Worm (Caenorhabditis elegans): ENCODE data around the gene srr-8.

DNA sequence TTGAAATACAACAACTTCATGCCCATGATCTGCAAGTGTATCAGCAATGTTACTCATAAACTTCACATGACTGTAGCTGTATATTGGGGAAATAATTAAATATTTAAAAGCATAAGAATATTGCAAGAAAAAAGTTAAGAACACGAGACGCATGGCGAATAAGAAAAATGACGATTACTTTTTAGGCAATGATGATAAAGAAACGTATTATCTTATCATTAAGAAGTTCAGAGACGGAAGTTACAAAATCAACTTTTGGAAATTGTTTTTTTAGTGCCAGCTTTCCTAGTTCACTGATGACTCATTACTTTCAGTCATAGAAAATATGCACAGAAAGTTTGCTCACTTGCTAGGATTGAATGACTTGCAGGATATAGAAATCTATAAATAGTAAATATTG lies 1.1 kb upstream of the srr-8 start, which contains the start of gene ugt-7:
- TF ChIP-seq hlh-30 (tag; optimal IDR thresholded peaks at IDR 0.05; ENCODE audit: insufficient read depth) (no peak), fax-1 (tag; optimal IDR thresholded peaks at IDR 0.05) (no peak), pax-1 (tag; optimal IDR thresholded peaks at IDR 0.05) (no peak), C08G9.2 (tag; optimal IDR thresholded peaks at IDR 0.05) (no peak)

All from whole organism, late embryonic.